Fruit fly (Drosophila melanogaster) whole organism, embryonic: ENCODE measurements around the gene spdo.

Experiments
- CG11696 ChIP-seq: fragments of 200-800 bp; sonication (Bioruptor generic); IDR thresholded peaks from 2 replicates; pipeline ENCODE4 v1.3.6; 2022; ENCODE audit warnings: missing biosample characterization, missing genetic modification characterization
- Scr ChIP-seq: fragments of 200-800 bp; sonication (Bioruptor generic); IDR thresholded peaks from 2 replicates; pipeline ENCODE4 v1.3.6; 2022; ENCODE audit warnings: missing biosample characterization, missing genetic modification characterization; ENCODE audit not compliant: partially characterized antibody
- mam ChIP-seq: fragments of 200-800 bp; sonication (Bioruptor generic); optimal IDR thresholded peaks from 3 replicates; lab custom pipeline; 2016; ENCODE audit warnings: missing biosample characterization, missing genetic modification characterization
- pan ChIP-seq, 4 experiments: fragments of >200 bp in 3 of 4; fragments of 200-800 bp in 1 of 4; sonication (Bioruptor generic) in 1 of 4; optimal IDR thresholded peaks in 3 of 4; IDR thresholded peaks in 1 of 4; 2 replicates each; pipeline versions ENCODE4 v1.3.6 to Lab custom; 2017 to 2022; ENCODE audit warnings: missing biosample characterization in 2 of 4, missing genetic modification characterization in 2 of 4, mixed read lengths in 1 of 4
- vfl ChIP-seq: fragments of 200-800 bp; sonication (Bioruptor generic); optimal IDR thresholded peaks from 2 replicates; lab custom pipeline; 2016; ENCODE audit warnings: missing biosample characterization, missing genetic modification characterization

dm6 chr3R:30503406-30503805 lies 26.9 kb downstream of the spdo start, which contains the start of gene CG31371:
- TF ChIP-seq CG11696 (GFP tag; lab: Robert Waterston, UW) = no peak
- TF ChIP-seq vfl (GFP tag; lab: Kevin White, UChicago) = no peak
- TF ChIP-seq Scr (GFP tag; lab: Robert Waterston, UW) = no peak
- TF ChIP-seq mam (GFP tag; lab: Kevin White, UChicago) = no peak
- no peak for TF ChIP-seq pan (optimal IDR thresholded peaks at IDR 0.05; lab: Kevin White, UChicago)
- TF ChIP-seq pan (GFP tag; optimal IDR thresholded peaks at IDR 0.05 in 1 of 2, IDR thresholded peaks at IDR 0.05 in 1 of 2) = no peak
